Worm (Caenorhabditis elegans): Measurements from ENCODE around the gene F14E5.8.

DNA sequence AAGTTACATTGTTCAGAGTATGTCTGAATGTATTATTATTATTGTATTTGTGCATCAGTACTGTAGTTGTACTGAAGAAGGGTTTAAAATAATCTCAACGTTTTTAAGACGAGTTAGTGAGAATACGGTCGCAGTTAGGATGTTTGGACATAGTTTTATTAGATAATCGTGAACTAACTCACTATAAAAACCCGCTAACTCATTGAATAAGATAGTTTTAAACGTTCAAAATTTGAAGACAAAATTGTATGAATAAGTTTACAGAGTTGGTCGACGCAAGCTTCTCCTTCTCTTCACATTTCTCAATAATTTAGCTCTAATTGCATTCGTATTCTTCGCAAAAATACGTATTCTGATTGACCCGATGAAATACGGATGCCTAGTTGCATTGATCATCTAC is 883 bp upstream of the F14E5.8 start:
- no peak for TF ChIP-seq sptf-1 (tag; optimal IDR thresholded peaks at IDR 0.05)
- no peak for TF ChIP-seq lin-13 (GFP tag; optimal IDR thresholded peaks at IDR 0.05)
- TF ChIP-seq nhr-237 (tag; optimal IDR thresholded peaks at IDR 0.05) = no peak
- no peak for TF ChIP-seq mdl-1 (tag; optimal IDR thresholded peaks at IDR 0.05)
- no peak for TF ChIP-seq zag-1 (tag; optimal IDR thresholded peaks at IDR 0.05)
- no peak for TF ChIP-seq ceh-88 (GFP tag; IDR thresholded peaks at IDR 0.05)
- TF ChIP-seq efl-1 (optimal IDR thresholded peaks at IDR 0.05) = no peak
- no peak for TF ChIP-seq efl-1 (GFP tag; optimal IDR thresholded peaks at IDR 0.05 in 1 of 2)
- no peak for TF ChIP-seq ceh-82 (tag; optimal IDR thresholded peaks at IDR 0.05)
- TF ChIP-seq egl-27 (tag; optimal IDR thresholded peaks at IDR 0.05) = no peak
